Fruit fly (Drosophila melanogaster): Measurements from ENCODE around the gene PPYR1.

PPYR1 gene

dm6 chrX:15199845-15200432, 44.8 kb downstream of the PPYR1 start:
- TF ChIP-seq pan (optimal IDR thresholded peaks at IDR 0.05) (no peak), usp (GFP tag; optimal IDR thresholded peaks at IDR 0.05) (no peak), CG8478 (optimal IDR thresholded peaks at IDR 0.05) (no peak), Dll (optimal IDR thresholded peaks at IDR 0.05) (no peak), EcR (GFP tag; optimal IDR thresholded peaks at IDR 0.05) (no peak), psq (optimal IDR thresholded peaks at IDR 0.05) (no peak)
